Worm (Caenorhabditis elegans) whole organism, midembryonic: ENCODE measurements around the gene sss-1.

Experiments used
- T22C8.4 ChIP-seq: fragments of 200-800 bp; sonication (Bioruptor generic); IDR thresholded peaks from 2 replicates; pipeline ENCODE4 v1.3.6; 2022; ENCODE audit warnings: missing genetic modification characterization, missing compliant biosample characterization
- cog-1 ChIP-seq: sonication (generic microtip); optimal IDR thresholded peaks from 2 replicates; lab custom pipeline; 2016; ENCODE audit warnings: missing genetic modification characterization, missing compliant biosample characterization
- flt-1 ChIP-seq: fragments of 200-800 bp; sonication (Bioruptor generic); IDR thresholded peaks from 2 replicates; pipeline ENCODE4 v1.3.6; 2022; ENCODE audit warnings: missing genetic modification characterization, missing compliant biosample characterization
- klf-2 ChIP-seq: fragments of 200-800 bp; sonication (Bioruptor generic); conservative IDR thresholded peaks from 2 replicates; pipeline ENCODE4 v1.3.6; 2022; ENCODE audit warnings: missing genetic modification reagents, missing genetic modification characterization, missing compliant biosample characterization
- med-1 ChIP-seq: sonication (generic microtip); optimal IDR thresholded peaks from 2 replicates; lab custom pipeline; 2017; ENCODE audit warnings: missing genetic modification characterization, mild to moderate bottlenecking, missing compliant biosample characterization, antibody characterized with exemption, missing genetic modification reagents; ENCODE audit not compliant: insufficient read depth
- ref-1 ChIP-seq: fragments of 200-800 bp; sonication (Bioruptor generic); conservative IDR thresholded peaks from 2 replicates; pipeline ENCODE4 v1.3.6; 2022; ENCODE audit warnings: missing genetic modification reagents, missing genetic modification characterization, missing compliant biosample characterization
- tab-1 ChIP-seq: fragments of 200-800 bp; sonication (Bioruptor generic); IDR thresholded peaks from 2 replicates; pipeline ENCODE4 v1.3.6; 2022; ENCODE audit warnings: missing genetic modification characterization, missing compliant biosample characterization
- ztf-23 ChIP-seq: fragments of 200-800 bp; sonication (Bioruptor generic); IDR thresholded peaks from 2 replicates; pipeline ENCODE4 v1.3.6; 2022; ENCODE audit warnings: missing genetic modification reagents, missing genetic modification characterization, missing compliant biosample characterization
- ztf-29 ChIP-seq: fragments of 200-800 bp; sonication (Bioruptor generic); IDR thresholded peaks from 2 replicates; pipeline ENCODE4 v1.3.6; 2022; ENCODE audit warnings: missing genetic modification reagents, missing genetic modification characterization, missing compliant biosample characterization

The sss-1 gene

DNA sequence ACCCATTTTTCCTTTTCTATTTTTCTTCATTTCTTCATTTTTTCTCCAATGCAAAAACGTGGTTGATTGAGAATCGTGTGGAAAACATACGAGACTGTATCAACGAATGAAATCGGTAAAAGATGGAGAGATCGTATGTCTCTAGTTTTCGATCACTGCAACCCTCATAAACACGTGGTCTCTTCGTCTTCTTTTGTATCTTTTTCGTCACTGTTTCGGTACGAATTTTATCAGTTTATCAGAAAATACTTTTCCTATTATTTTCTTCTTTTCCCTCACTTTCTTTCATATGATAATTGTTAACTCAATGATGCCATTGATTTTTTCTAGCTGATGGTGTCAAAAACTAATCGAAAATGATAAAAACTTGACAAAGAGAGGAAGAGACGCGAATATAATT, 17.9 kb downstream of the sss-1 start:
- no peak for TF ChIP-seq T22C8.4 (GFP tag; lab: Robert Waterston, UW)
- no peak for TF ChIP-seq cog-1
- TF ChIP-seq klf-2 (GFP tag; lab: Robert Waterston, UW), result no peak
- TF ChIP-seq ref-1 (GFP tag; lab: Robert Waterston, UW), result no peak
- TF ChIP-seq flt-1 (GFP tag; lab: Robert Waterston, UW), result no peak
- no peak for TF ChIP-seq ztf-29 (GFP tag; lab: Robert Waterston, UW)
- TF ChIP-seq med-1, result no peak
- no peak for TF ChIP-seq ztf-23 (GFP tag; lab: Robert Waterston, UW)

DNA sequence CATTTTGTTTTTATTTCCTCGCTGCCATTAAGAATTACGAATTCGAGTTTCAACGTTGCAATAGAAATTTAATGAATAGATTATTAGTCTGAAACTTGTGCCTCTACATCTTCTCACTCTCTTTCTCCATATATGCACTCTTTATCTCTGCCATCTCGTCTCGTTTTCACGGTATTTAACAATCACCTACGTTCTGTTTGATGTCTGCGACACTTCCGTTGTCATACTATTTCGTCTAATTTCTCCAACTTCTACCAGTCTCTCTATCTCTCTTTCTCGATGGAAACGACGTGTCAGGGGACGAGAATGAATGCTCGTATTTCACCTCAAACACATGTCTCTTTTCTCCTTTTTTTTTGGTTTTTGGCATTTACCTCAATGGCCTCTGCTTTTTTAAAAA, 19.7 kb downstream of the sss-1 start:
- no peak for TF ChIP-seq klf-2 (GFP tag; lab: Robert Waterston, UW)
- no peak for TF ChIP-seq flt-1 (GFP tag; lab: Robert Waterston, UW)
- no peak for TF ChIP-seq ztf-29 (GFP tag; lab: Robert Waterston, UW)

DNA sequence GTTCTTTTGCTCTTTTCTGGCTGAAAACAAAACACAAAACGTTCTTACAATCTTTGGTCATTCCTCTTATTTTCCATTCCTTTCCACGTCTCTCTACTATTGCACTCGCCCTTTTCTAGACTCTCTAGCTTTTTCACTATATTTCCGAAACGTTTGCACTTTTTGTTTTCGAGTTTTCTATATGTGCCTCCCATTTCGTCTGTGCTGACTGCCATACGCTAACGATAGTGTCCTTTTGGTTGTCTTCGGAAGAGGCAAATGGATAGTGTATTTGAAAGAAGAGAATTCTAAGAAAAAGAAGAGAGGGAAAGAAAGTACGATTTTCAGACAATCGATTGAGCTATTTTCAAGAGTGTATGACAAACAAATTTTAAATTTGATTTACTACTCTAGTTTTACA, 20.8 kb downstream of the sss-1 start:
- no peak for TF ChIP-seq T22C8.4 (GFP tag; lab: Robert Waterston, UW)
- TF ChIP-seq med-1, result no peak
- TF ChIP-seq flt-1 (GFP tag; lab: Robert Waterston, UW), result no peak

DNA sequence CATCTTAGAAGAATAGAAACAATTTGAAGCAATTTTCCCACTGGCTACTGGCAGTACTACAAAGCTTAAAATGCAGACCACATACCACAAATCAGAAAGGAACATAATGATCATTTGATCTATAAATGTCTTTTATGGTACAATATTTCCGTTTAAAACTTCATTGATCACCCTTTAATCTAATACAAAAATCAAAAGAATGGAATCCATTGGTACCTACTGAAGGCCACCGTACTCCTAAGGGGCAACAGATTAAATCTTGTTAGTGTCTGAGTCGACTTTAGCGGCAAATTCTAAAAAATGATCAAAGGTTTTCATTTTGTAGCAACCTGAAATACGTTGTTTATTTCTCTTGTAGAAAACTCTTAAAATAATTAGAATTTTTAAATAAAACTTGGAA, 21.3 kb downstream of the sss-1 start:
- no peak for TF ChIP-seq klf-2 (GFP tag; lab: Robert Waterston, UW)
- no peak for TF ChIP-seq ztf-29 (GFP tag; lab: Robert Waterston, UW)
- no peak for TF ChIP-seq med-1
- no peak for TF ChIP-seq ref-1 (GFP tag; lab: Robert Waterston, UW)
- no peak for TF ChIP-seq tab-1 (GFP tag; lab: Robert Waterston, UW)
- TF ChIP-seq ztf-23 (GFP tag; lab: Robert Waterston, UW), result no peak

DNA sequence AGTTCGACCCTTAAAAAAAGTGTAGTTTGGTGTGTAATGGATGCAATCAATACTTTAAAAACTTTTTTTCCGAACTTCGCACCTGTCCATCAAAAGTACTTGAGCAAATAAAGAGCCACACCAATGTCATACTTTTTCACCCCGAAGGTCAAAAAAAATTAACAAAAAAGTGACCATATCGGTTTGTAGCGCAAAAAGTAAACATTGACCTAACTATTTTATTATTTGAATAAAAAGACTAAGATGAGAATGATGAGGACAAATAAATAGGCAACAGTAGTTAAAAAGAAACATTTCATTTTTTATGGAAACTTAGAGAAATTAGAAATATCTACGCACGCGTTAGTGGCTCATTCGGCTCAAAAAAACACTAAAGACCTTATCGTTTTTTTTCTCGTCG, 24.2 kb downstream of the sss-1 start:
- TF ChIP-seq cog-1 (no peak), ref-1 (GFP tag; lab: Robert Waterston, UW) (no peak), ztf-29 (GFP tag; lab: Robert Waterston, UW) (no peak), klf-2 (GFP tag; lab: Robert Waterston, UW) (no peak), flt-1 (GFP tag; lab: Robert Waterston, UW) (no peak), ztf-23 (GFP tag; lab: Robert Waterston, UW) (no peak), tab-1 (GFP tag; lab: Robert Waterston, UW) (no peak), T22C8.4 (GFP tag; lab: Robert Waterston, UW) (no peak), med-1 (no peak)

DNA sequence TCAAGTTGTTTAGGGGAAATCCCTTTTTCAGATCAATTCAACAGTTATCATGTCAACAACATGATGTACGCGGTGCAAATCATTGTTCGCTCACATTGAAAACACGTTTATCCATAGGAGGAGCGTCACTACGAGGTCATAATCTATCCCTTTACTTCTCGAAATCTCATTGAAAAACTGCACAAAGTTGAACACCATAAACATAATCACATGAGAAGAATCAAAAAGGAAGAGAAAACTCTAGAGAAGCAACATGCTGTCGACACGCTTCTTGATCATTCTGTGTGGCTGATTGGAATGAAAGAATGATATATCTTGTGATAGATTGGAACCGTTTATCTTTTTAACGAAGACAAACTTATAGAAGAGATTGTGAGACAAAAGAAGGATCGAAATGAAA, 25.6 kb downstream of the sss-1 start:
- TF ChIP-seq med-1, result no peak
- TF ChIP-seq cog-1, result no peak
- no peak for TF ChIP-seq tab-1 (GFP tag; lab: Robert Waterston, UW)
- no peak for TF ChIP-seq T22C8.4 (GFP tag; lab: Robert Waterston, UW)
- TF ChIP-seq flt-1 (GFP tag; lab: Robert Waterston, UW), result no peak
- no peak for TF ChIP-seq klf-2 (GFP tag; lab: Robert Waterston, UW)
- TF ChIP-seq ztf-23 (GFP tag; lab: Robert Waterston, UW), result no peak
- no peak for TF ChIP-seq ref-1 (GFP tag; lab: Robert Waterston, UW)

DNA sequence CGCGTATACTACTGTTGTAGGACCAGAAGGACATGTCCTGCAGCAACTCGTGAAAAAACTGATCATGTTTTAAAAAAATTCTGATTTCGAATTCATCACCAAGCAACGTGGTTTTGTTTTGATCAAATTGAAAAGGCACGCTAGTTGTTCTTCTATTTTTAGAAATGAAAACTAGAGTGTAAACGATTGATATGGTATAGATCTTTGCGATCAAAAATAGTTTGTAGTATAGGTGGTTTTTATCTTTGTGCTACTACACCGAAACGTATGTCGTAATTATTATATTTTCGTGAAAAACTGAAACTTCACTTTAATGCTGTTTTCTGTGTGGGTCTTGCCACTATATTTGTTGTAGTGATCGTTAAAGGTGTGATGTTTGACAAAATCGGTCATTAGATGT, 26.7 kb downstream of the sss-1 start:
- TF ChIP-seq ztf-23 (GFP tag; lab: Robert Waterston, UW), result no peak
- TF ChIP-seq tab-1 (GFP tag; lab: Robert Waterston, UW), result no peak
- no peak for TF ChIP-seq flt-1 (GFP tag; lab: Robert Waterston, UW)

DNA sequence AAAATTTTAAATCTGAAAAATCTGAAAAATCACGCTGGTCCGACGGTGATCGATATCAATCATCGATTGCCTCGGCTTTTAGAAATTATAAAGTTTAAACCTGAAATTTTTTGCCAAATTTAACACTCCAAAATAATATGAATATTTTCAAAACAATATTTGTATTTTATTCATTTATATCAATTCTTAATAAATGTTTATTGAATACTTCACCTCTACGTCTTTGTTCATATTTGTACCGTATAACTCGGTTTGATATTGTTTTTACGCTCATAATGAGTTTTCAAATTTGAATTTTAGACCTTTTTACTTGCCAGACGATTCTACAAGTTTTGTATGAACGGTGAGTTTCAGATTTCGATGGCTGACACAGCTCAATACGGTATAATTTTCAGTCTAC, 28.8 kb downstream of the sss-1 start, which contains the start of the genes K07F5.15 and K07F5.22:
K07F5.15 (plus strand) TSS at position 301 of the 400 bp plus-strand sequence.
K07F5.22 (plus strand) TSS at position 301 of the 400 bp plus-strand sequence.
- TF ChIP-seq flt-1 (GFP tag; lab: Robert Waterston, UW) (no peak), T22C8.4 (GFP tag; lab: Robert Waterston, UW) (no peak), tab-1 (GFP tag; lab: Robert Waterston, UW) (no peak), ztf-23 (GFP tag; lab: Robert Waterston, UW) (no peak), med-1 (no peak)

DNA sequence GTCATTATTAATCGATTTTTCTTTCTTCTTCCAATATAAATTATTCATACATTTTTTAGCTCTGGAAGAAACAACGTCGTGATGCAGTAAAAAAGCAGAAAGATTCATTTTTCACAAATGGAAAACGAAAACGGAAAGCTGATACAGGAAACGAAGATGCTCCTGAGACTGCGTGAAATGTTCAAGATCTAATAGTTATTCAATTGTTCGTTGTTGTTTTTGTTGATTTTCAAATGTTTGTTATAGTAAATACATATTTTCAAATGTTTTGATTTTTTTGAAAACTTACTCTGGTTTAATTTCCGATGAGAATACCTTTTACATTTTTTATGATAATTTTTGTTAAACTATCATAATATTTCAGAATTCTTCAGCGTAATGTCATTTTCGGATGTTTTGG, 29.7 kb downstream of the sss-1 start, which contains the start of gene K07F5.16:
K07F5.16 (plus strand) TSS at position 301 of the 400 bp plus-strand sequence.
- TF ChIP-seq flt-1 (GFP tag; lab: Robert Waterston, UW) (no peak), med-1 (no peak), tab-1 (GFP tag; lab: Robert Waterston, UW) (no peak), ztf-23 (GFP tag; lab: Robert Waterston, UW) (no peak), T22C8.4 (GFP tag; lab: Robert Waterston, UW) (no peak), cog-1 (no peak), ref-1 (GFP tag; lab: Robert Waterston, UW) (no peak), ztf-29 (GFP tag; lab: Robert Waterston, UW) (no peak)

DNA sequence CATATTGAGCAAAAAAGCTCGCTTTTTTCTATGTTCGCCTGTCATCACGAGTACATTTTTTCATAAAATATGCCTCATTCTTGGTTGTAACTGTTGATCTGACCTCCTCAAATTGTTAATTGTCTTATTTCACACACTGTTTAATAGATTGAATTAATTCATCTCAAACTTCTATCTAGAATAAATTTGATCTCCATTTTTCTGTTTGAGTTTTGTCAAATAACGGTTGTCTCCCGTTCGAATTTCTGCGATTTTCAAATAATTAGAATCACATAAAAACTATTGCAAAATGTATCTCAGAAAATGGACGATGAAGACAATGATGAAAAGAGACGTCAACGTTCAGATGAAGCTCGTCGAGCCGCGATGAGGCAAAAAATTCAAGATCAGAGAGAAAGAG, 31.6 kb downstream of the sss-1 start, which contains the start of gene K07F5.14:
K07F5.14 (plus strand) TSS at position 301 of the 400 bp plus-strand sequence.
- TF ChIP-seq tab-1 (GFP tag; lab: Robert Waterston, UW), result no peak
- no peak for TF ChIP-seq flt-1 (GFP tag; lab: Robert Waterston, UW)
- TF ChIP-seq cog-1, result no peak
- TF ChIP-seq klf-2 (GFP tag; lab: Robert Waterston, UW), result no peak
- no peak for TF ChIP-seq ref-1 (GFP tag; lab: Robert Waterston, UW)
- TF ChIP-seq ztf-23 (GFP tag; lab: Robert Waterston, UW), result no peak
- no peak for TF ChIP-seq T22C8.4 (GFP tag; lab: Robert Waterston, UW)
- no peak for TF ChIP-seq ztf-29 (GFP tag; lab: Robert Waterston, UW)
- no peak for TF ChIP-seq med-1

DNA sequence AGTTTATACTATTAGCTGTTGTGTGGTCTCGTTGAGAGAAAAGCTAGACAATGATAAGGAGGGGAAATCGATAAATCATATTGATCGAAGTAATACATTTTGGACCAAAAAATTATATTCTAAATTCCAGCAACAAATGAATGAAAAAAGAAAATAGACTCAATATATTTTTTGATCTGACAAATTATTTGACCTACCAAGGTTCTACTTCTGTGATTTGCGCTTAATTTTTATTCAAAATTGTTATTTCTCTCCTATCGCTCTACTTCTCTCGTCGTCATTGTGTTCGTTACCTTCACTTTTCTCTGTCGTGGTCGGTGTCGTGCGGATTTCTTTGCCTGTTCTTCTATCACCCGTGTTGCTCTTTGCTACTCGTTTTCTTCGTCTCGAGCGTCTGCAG, 34.6 kb downstream of the sss-1 start:
- TF ChIP-seq cog-1, result no peak
- TF ChIP-seq flt-1 (GFP tag; lab: Robert Waterston, UW), result no peak
- TF ChIP-seq ztf-29 (GFP tag; lab: Robert Waterston, UW), result no peak
- TF ChIP-seq ztf-23 (GFP tag; lab: Robert Waterston, UW), result no peak
- TF ChIP-seq tab-1 (GFP tag; lab: Robert Waterston, UW), result no peak
- no peak for TF ChIP-seq ref-1 (GFP tag; lab: Robert Waterston, UW)
- no peak for TF ChIP-seq klf-2 (GFP tag; lab: Robert Waterston, UW)
